Fruit fly (Drosophila melanogaster) whole organism, wandering third instar larva: ENCODE measurements around the gene klu.

Experiments used
- Dfd ChIP-seq: fragments of >200 bp; optimal IDR thresholded peaks from 2 replicates; lab custom pipeline; 2017; ENCODE audit warnings: missing biosample characterization, missing genetic modification characterization
- Mio ChIP-seq: sonication (Bioruptor generic); optimal IDR thresholded peaks from 2 replicates; lab custom pipeline; 2016; ENCODE audit warnings: missing biosample characterization, missing genetic modification characterization
- Myc ChIP-seq: fragments of >200 bp; optimal IDR thresholded peaks from 2 replicates; lab custom pipeline; 2017
- OdsH ChIP-seq: fragments of 200-800 bp; sonication (Bioruptor generic); optimal IDR thresholded peaks from 2 replicates; lab custom pipeline; 2016; ENCODE audit warnings: missing biosample characterization, mild to moderate bottlenecking, missing genetic modification characterization
- Rel ChIP-seq, 2 experiments: fragments of 200-800 bp; sonication (Bioruptor generic) in 1 of 2; optimal IDR thresholded peaks; 2 replicates in 1 of 2; 3 replicates in 1 of 2; lab custom pipeline; 2016 to 2019; ENCODE audit warnings: mild to moderate bottlenecking in 2 of 2, missing biosample characterization in 2 of 2, missing genetic modification characterization in 2 of 2, moderate library complexity in 1 of 2
- brk ChIP-seq: fragments of 200-800 bp; sonication (Bioruptor generic); optimal IDR thresholded peaks from 2 replicates; lab custom pipeline; 2016; ENCODE audit warnings: missing biosample characterization, mild to moderate bottlenecking, missing genetic modification characterization
- dl ChIP-seq, 2 experiments: fragments of 175-275, 200-275 bp in 1 of 2; fragments of 200-275 bp in 1 of 2; sonication (Bioruptor generic); optimal IDR thresholded peaks; lab custom pipeline; 2018; ENCODE audit warnings: mild to moderate bottlenecking in 2 of 2, missing biosample characterization in 2 of 2, missing genetic modification characterization in 2 of 2, moderate library complexity in 2 of 2; ENCODE audit not compliant: partially characterized antibody in 2 of 2, insufficient read depth in 1 of 2
- foxo ChIP-seq, 2 experiments: fragments of 200-800 bp; sonication (Bioruptor generic); optimal IDR thresholded peaks; 2 replicates in 1 of 2; 3 replicates in 1 of 2; lab custom pipeline; 2016 to 2017; ENCODE audit warnings: missing biosample characterization in 2 of 2, missing genetic modification characterization in 2 of 2
- jim ChIP-seq: fragments of 175-275, 200-325 bp; sonication (Bioruptor generic); optimal IDR thresholded peaks from 2 replicates; lab custom pipeline; 2016; ENCODE audit warnings: missing biosample characterization, mild to moderate bottlenecking, missing genetic modification characterization
- pan ChIP-seq: fragments of >200 bp; optimal IDR thresholded peaks from 2 replicates; lab custom pipeline; 2017
- psq ChIP-seq: fragments of 200-800 bp; sonication (Bioruptor generic); optimal IDR thresholded peaks from 3 replicates; lab custom pipeline; 2017; ENCODE audit warnings: missing biosample characterization, mild to moderate bottlenecking, missing genetic modification characterization, moderate library complexity
- rgr ChIP-seq: fragments of 200-800 bp; sonication (Bioruptor generic); optimal IDR thresholded peaks from 3 replicates; lab custom pipeline; 2016; ENCODE audit warnings: missing biosample characterization, mild to moderate bottlenecking, missing genetic modification characterization
- usp ChIP-seq: fragments of >200 bp; optimal IDR thresholded peaks from 2 replicates; lab custom pipeline; 2017; ENCODE audit warnings: missing biosample characterization, missing genetic modification characterization

DNA sequence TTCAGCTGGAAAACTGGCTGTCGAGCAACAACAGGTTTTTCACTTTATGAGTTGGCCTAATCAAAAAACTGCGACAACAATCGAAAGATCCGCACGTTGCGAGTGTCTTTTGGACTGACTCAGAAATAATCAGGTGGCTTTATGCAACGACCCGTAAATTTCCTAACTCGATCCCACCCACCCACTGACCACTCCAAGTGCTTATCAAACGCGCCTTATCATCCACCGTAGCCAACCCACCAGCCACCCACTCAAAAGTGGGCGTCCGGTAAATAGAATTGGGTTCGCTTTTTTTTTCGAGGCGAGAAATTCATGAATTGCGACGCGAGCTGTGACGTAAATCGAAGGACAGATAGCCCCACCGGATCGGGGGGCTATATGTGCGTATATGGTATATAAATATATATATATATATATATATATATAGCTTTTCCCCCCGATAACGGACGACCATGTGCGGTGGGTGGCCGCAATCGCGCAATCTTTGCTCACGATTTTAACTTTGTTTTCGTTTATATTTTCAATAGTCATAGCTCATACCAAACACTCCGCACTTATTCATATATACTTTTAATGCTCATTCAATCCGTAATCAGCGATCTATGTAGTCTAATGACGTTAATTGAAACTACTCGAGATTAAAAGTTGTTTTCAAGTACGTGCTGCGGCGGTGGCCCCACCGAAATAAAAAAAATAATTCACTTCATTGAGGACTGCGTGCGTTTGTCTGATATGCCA lies 4.1 kb downstream of the klu start:
- TF ChIP-seq psq (no peak), foxo (GFP tag; optimal IDR thresholded peaks at IDR 0.05; lab: Kevin White, UChicago) (no peak), rgr (GFP tag; lab: Kevin White, UChicago) (no peak), Mio (GFP tag; lab: Kevin White, UChicago) (no peak), Dfd (GFP tag; lab: Kevin White, UChicago) (no peak), usp (GFP tag; lab: Kevin White, UChicago) (no peak), Myc (lab: Kevin White, UChicago) (no peak), OdsH (GFP tag; lab: Kevin White, UChicago) (no peak), pan (lab: Kevin White, UChicago) (no peak), brk (no peak), Rel (GFP tag; optimal IDR thresholded peaks at IDR 0.05; lab: Kevin White, UChicago) (no peak), Rel (tag; optimal IDR thresholded peaks at IDR 0.05; lab: Kevin White, UChicago) (no peak), jim (no peak), dl (GFP tag; optimal IDR thresholded peaks at IDR 0.05; lab: Kevin White, UChicago; ENCODE audit: insufficient read depth in 1 of 2, partially characterized antibody in 2 of 2) (no peak)
